Worm (Caenorhabditis elegans) whole organism, early embryonic: ENCODE results near the gene ZK632.12.

Experiments used
- B0310.2 ChIP-seq: sonication (generic microtip); optimal IDR thresholded peaks from 2 replicates; lab custom pipeline; 2016; ENCODE audit warnings: mild to moderate bottlenecking, missing genetic modification characterization, missing compliant biosample characterization
- F13C5.2 ChIP-seq: sonication (generic microtip); optimal IDR thresholded peaks from 2 replicates; lab custom pipeline; 2017; ENCODE audit warnings: mild to moderate bottlenecking, missing genetic modification characterization, inconsistent platforms, missing compliant biosample characterization
- aly-1 ChIP-seq: sonication (generic microtip); optimal IDR thresholded peaks from 2 replicates; lab custom pipeline; 2016; ENCODE audit warnings: missing genetic modification characterization, missing compliant biosample characterization
- ama-1 ChIP-seq: fragments of 150-350 bp; optimal IDR thresholded peaks from 2 replicates; lab custom pipeline; 2014
- ceh-13 ChIP-seq: fragments of 200-800 bp; sonication (Bioruptor generic); optimal IDR thresholded peaks from 2 replicates; lab custom pipeline; 2018; ENCODE audit warnings: mild to moderate bottlenecking, missing genetic modification characterization, missing compliant biosample characterization
- ceh-36 ChIP-seq: sonication (generic microtip); optimal IDR thresholded peaks from 2 replicates; lab custom pipeline; 2016; ENCODE audit warnings: missing genetic modification characterization, inconsistent platforms, missing compliant biosample characterization
- ets-7 ChIP-seq: sonication (generic microtip); optimal IDR thresholded peaks from 2 replicates; lab custom pipeline; 2016; ENCODE audit warnings: missing genotype, missing genetic modification characterization, missing compliant biosample characterization
- flt-1 ChIP-seq: fragments of 200-800 bp; sonication (Bioruptor generic); IDR thresholded peaks from 2 replicates; pipeline ENCODE4 v1.3.6; 2022; ENCODE audit warnings: missing genetic modification characterization, missing compliant biosample characterization
- hmbx-1 ChIP-seq: sonication (generic microtip); optimal IDR thresholded peaks from 2 replicates; lab custom pipeline; 2016; ENCODE audit warnings: mild to moderate bottlenecking, missing genetic modification characterization, missing compliant biosample characterization
- hmg-4 ChIP-seq: fragments of 200-800 bp; sonication (Bioruptor generic); optimal IDR thresholded peaks from 2 replicates; lab custom pipeline; 2018; ENCODE audit warnings: mild to moderate bottlenecking, missing genetic modification characterization, missing compliant biosample characterization
- hnd-1 ChIP-seq: sonication (generic microtip); optimal IDR thresholded peaks from 2 replicates; lab custom pipeline; 2016; ENCODE audit warnings: missing genetic modification characterization, missing compliant biosample characterization
- pes-1 ChIP-seq: fragments of 200-800 bp; sonication (Bioruptor generic); IDR thresholded peaks from 2 replicates; pipeline ENCODE4 v1.3.6; 2022; ENCODE audit warnings: missing genetic modification reagents, missing genetic modification characterization, missing compliant biosample characterization
- scrt-1 ChIP-seq: fragments of 200-800 bp; sonication (Bioruptor generic); IDR thresholded peaks from 2 replicates; pipeline ENCODE4 v1.3.6; 2022; ENCODE audit warnings: missing genetic modification characterization, missing compliant biosample characterization
- sea-1 ChIP-seq: fragments of 200-800 bp; sonication (Bioruptor generic); conservative IDR thresholded peaks from 2 replicates; pipeline ENCODE4 v1.3.6; 2022; ENCODE audit warnings: missing genetic modification characterization, missing compliant biosample characterization
- tbx-11 ChIP-seq: fragments of 200-800 bp; sonication (Bioruptor generic); IDR thresholded peaks from 2 replicates; pipeline ENCODE4 v1.3.6; 2022; ENCODE audit warnings: missing genetic modification characterization, missing compliant biosample characterization
- tbx-37 ChIP-seq: fragments of 200-800 bp; sonication (Bioruptor generic); conservative IDR thresholded peaks from 2 replicates; pipeline ENCODE4 v1.3.6; 2022; ENCODE audit warnings: missing genetic modification reagents, missing genetic modification characterization, missing compliant biosample characterization
- tra-4 ChIP-seq: sonication (generic microtip); optimal IDR thresholded peaks from 2 replicates; lab custom pipeline; 2017; ENCODE audit warnings: missing genetic modification characterization, missing compliant biosample characterization

The ZK632.12 gene

ce11 chrIII:9830502-9830901 lies at the start of gene ZK632.12:
Gene ZK632.12, plus strand, starts transcription at chrIII:9830802.
- TF ChIP-seq hnd-1 (no peak), hmbx-1 (no peak), sea-1 (GFP tag; lab: Robert Waterston, UW) (no peak), F13C5.2 (tag; lab: Kevin White, UChicago) (no peak), scrt-1 (GFP tag; lab: Robert Waterston, UW) (no peak), flt-1 (no peak), ets-7 (tag; lab: Kevin White, UChicago) (no peak)

ce11 chrIII:9782011-9782436 lies 48.6 kb upstream of the ZK632.12 start, which contains the start of gene vha-2:
Gene vha-2, plus strand, starts transcription at chrIII:9782164.
- TF ChIP-seq tra-4 (tag; lab: Kevin White, UChicago) (no peak), ceh-13 (GFP tag; lab: Kevin White, UChicago) (no peak), ama-1 (peak; percentile 27)

- TF ChIP-seq ceh-36 (no peak), sea-1 (GFP tag; lab: Robert Waterston, UW) (no peak), hmg-4 (no peak), ets-7 (tag; lab: Kevin White, UChicago) (no peak), tbx-11 (GFP tag; lab: Robert Waterston, UW) (no peak), tbx-37 (GFP tag; lab: Robert Waterston, UW) (no peak), tra-4 (tag; lab: Kevin White, UChicago) (no peak), scrt-1 (GFP tag; lab: Robert Waterston, UW) (no peak), ama-1 (no peak), F13C5.2 (tag; lab: Kevin White, UChicago) (no peak), ceh-13 (GFP tag; lab: Kevin White, UChicago) (no peak), pes-1 (GFP tag; lab: Robert Waterston, UW) (no peak), B0310.2 (no peak), hmbx-1 (no peak), aly-1 (tag; lab: Kevin White, UChicago) (no peak), hnd-1 (no peak)
Measured at ce11 chrIII:9782483-9783081, 48.0 kb upstream of the ZK632.12 start, which contains the start of gene R10E11.6. Gene R10E11.6, plus strand, starts transcription at chrIII:9783006.

DNA sequence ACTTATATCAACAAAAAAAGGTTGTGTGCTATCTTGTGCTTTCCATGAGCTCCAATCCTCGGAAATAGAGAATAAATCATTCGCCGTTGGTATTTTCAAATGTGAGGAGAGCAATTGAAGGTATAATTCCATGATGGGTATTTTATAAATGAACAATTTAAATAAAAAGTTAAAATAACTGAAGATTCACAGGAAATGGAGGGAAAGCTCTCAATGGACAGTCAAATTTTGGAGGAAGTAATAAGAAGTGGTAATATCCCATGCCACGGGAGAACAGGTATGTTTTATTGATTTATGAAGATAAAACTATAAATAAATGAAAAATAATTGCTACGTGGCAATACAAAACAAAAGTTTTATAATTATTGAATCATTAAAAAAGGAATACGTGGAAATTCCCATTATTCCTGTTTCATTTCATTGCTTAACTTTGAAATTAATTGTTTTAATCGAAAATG lies 47.4 kb upstream of the ZK632.12 start:
- TF ChIP-seq ama-1 (no peak), tra-4 (tag; lab: Kevin White, UChicago) (no peak)

ce11 chrIII:9786776-9787175 lies 43.8 kb upstream of the ZK632.12 start:
- no peak for TF ChIP-seq hmbx-1
- TF ChIP-seq tbx-11 (GFP tag; lab: Robert Waterston, UW): no peak
- TF ChIP-seq hnd-1: no peak
- no peak for TF ChIP-seq tbx-37 (GFP tag; lab: Robert Waterston, UW)
- no peak for TF ChIP-seq flt-1
- TF ChIP-seq tra-4 (tag; lab: Kevin White, UChicago): no peak
- no peak for TF ChIP-seq ama-1
- TF ChIP-seq ceh-36: no peak
- TF ChIP-seq B0310.2: no peak
- no peak for TF ChIP-seq aly-1 (tag; lab: Kevin White, UChicago)

DNA sequence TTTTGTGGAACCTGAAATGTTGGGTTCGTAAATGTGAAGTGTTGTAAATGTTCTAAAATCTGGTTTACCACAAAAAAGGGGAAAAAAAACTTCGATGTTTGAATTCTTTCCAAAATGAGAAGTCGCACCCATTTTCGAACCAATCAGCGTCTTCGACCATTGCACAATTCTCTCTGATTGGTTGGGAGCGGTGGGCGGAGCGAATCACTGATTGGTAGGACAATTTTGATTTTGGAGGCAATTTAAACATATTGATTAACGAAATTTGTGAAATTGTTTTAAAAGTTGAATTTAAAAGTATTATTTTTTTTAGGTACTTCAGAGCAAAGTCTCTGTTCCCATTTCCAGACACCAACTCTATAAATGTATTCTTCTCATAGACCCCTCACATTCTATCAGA lies 41.5 kb upstream of the ZK632.12 start:
- TF ChIP-seq hmbx-1 (no peak), aly-1 (tag; lab: Kevin White, UChicago) (no peak), tbx-11 (GFP tag; lab: Robert Waterston, UW) (no peak), tra-4 (tag; lab: Kevin White, UChicago) (no peak), B0310.2 (no peak), F13C5.2 (tag; lab: Kevin White, UChicago) (no peak), hnd-1 (no peak), sea-1 (GFP tag; lab: Robert Waterston, UW) (no peak), pes-1 (GFP tag; lab: Robert Waterston, UW) (no peak), ets-7 (tag; lab: Kevin White, UChicago) (no peak), scrt-1 (GFP tag; lab: Robert Waterston, UW) (no peak), flt-1 (no peak), ceh-36 (no peak), ceh-13 (GFP tag; lab: Kevin White, UChicago) (no peak), ama-1 (no peak), hmg-4 (no peak), tbx-37 (GFP tag; lab: Robert Waterston, UW) (no peak)

DNA sequence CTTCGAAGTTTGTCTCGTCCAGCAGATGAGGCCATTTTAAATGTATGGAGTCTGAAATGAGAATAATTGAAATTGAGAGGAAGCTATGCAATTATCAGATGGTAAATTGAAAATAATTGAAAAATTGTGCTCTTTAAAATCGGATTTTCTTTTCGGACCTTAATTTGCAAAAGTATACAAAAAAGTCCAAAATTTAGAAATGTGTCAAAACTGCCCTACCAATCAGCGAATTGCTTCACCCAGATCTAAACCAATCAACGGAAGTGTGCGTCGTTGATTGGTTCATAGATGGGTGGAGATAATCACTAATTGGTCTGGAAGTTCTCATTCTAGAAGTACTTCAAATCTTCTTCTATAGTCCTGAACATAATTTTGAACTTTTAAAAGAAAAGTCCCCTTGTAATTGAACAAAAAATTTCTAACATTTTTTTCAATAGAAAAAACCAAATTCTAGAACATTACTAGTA lies 41.0 kb upstream of the ZK632.12 start, which contains the start of gene R10E11.5:
Gene R10E11.5, minus strand, starts transcription at position 51 of the 467 bp plus-strand sequence.
- TF ChIP-seq hmg-4: no peak

- TF ChIP-seq ceh-36 (no peak), pes-1 (GFP tag; lab: Robert Waterston, UW) (no peak), ama-1 (no peak), B0310.2 (no peak), tbx-11 (GFP tag; lab: Robert Waterston, UW) (no peak), hmg-4 (no peak), ceh-13 (GFP tag; lab: Kevin White, UChicago) (no peak), hnd-1 (no peak), tbx-37 (GFP tag; lab: Robert Waterston, UW) (no peak), aly-1 (tag; lab: Kevin White, UChicago) (no peak), tra-4 (tag; lab: Kevin White, UChicago) (no peak), sea-1 (GFP tag; lab: Robert Waterston, UW) (no peak), scrt-1 (GFP tag; lab: Robert Waterston, UW) (no peak), F13C5.2 (tag; lab: Kevin White, UChicago) (no peak), hmbx-1 (no peak)
Measured at ce11 chrIII:9793592-9794417, 36.8 kb upstream of the ZK632.12 start, which contains the start of the genes R10E11.9 and mcm-6. Gene R10E11.9, minus strand, starts transcription at chrIII:9793642. Gene mcm-6, plus strand, starts transcription at chrIII:9794367.
